Fruit fly (Drosophila melanogaster) Kc167 (cell line): Measurements from ENCODE around the gene CG3587.

Experiments used
- Myc ChIP-seq: fragments of >200 bp; optimal IDR thresholded peaks from 2 replicates; lab custom pipeline; 2017; ENCODE audit warnings: missing external identifiers
- Sin3A ChIP-seq: fragments of >200 bp; optimal IDR thresholded peaks from 2 replicates; lab custom pipeline; 2018; ENCODE audit warnings: missing external identifiers
- ttk ChIP-seq: sonication (Bioruptor generic); optimal IDR thresholded peaks from 2 replicates; lab custom pipeline; 2017; ENCODE audit warnings: missing external identifiers

DNA sequence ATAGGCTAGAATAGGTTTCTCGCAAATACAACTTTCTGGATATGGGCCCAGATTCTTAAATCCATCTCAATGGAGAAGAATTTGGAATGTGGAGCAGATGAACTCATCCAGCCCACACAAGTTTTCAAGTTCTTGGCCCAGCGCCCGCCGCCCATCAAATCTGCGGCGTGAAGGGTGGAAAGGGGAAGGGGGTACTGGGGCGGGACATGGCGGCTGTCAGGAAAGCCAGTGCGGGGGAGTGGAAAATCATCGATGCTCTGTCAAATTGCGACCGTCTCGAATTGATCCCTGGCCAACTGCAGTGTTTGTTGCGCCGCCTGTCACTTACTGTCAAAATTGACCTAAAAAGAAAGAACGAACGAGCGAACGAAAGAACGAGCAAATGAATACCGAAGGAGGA, 45.4 kb downstream of the CG3587 start:
- TF ChIP-seq ttk (lab: Kevin White, UChicago) (no peak), Sin3A (no peak), Myc (no peak)
